Worm (Caenorhabditis elegans): ENCODE measurements around the gene ZK84.1.

Gene ZK84.1

ce11 chrII:6061495-6061894 is 41.0 kb downstream of the ZK84.1 start (continued):
- TF ChIP-seq lin-15B (tag; optimal IDR thresholded peaks at IDR 0.05), result peak; percentile 67
- no peak for TF ChIP-seq lin-39 (tag; optimal IDR thresholded peaks at IDR 0.05)
- TF ChIP-seq ZK546.5 (tag; optimal IDR thresholded peaks at IDR 0.05), result no peak
- TF ChIP-seq ceh-9 (tag; optimal IDR thresholded peaks at IDR 0.05), result no peak
- no peak for TF ChIP-seq nhr-67 (tag; optimal IDR thresholded peaks at IDR 0.05)
- TF ChIP-seq elt-3 (tag; optimal IDR thresholded peaks at IDR 0.05), result no peak
- TF ChIP-seq fkh-2 (tag; optimal IDR thresholded peaks at IDR 0.05), result no peak
- TF ChIP-seq fos-1 (tag; optimal IDR thresholded peaks at IDR 0.05), result no peak

ce11 chrII:6067066-6067465 is 46.6 kb downstream of the ZK84.1 start, which contains the start of gene H12I13.1:
Gene H12I13.1 (minus strand): TSS chrII:6067166.
- no peak for TF ChIP-seq mdl-1 (tag; optimal IDR thresholded peaks at IDR 0.05)
- TF ChIP-seq skn-1 (tag; optimal IDR thresholded peaks at IDR 0.05), result no peak
- no peak for TF ChIP-seq unc-39 (tag; optimal IDR thresholded peaks at IDR 0.05)
- TF ChIP-seq daf-12 (tag; optimal IDR thresholded peaks at IDR 0.05), result no peak
- no peak for TF ChIP-seq nhr-23 (tag; optimal IDR thresholded peaks at IDR 0.05)
- TF ChIP-seq lsy-12 (tag; optimal IDR thresholded peaks at IDR 0.05), result no peak
- TF ChIP-seq nhr-11 (tag; optimal IDR thresholded peaks at IDR 0.05), result no peak
- TF ChIP-seq R02D3.7 (tag; optimal IDR thresholded peaks at IDR 0.05), result no peak
- TF ChIP-seq pha-4 (tag; optimal IDR thresholded peaks at IDR 0.05), result no peak
- no peak for TF ChIP-seq nhr-237 (tag; optimal IDR thresholded peaks at IDR 0.05)
- no peak for TF ChIP-seq fos-1 (tag; optimal IDR thresholded peaks at IDR 0.05)
- no peak for TF ChIP-seq jun-1 (tag; optimal IDR thresholded peaks at IDR 0.05)
- no peak for TF ChIP-seq ZK546.5 (tag; optimal IDR thresholded peaks at IDR 0.05)
- TF ChIP-seq elt-2 (tag; optimal IDR thresholded peaks at IDR 0.05), result no peak
- TF ChIP-seq ceh-82 (tag; optimal IDR thresholded peaks at IDR 0.05), result no peak
- TF ChIP-seq hmg-11 (tag; optimal IDR thresholded peaks at IDR 0.05), result no peak
- TF ChIP-seq ztf-4 (tag; optimal IDR thresholded peaks at IDR 0.05), result no peak
